Fruit fly (Drosophila melanogaster): Measurements from ENCODE around the gene B9d2.

The B9d2 gene

dm6 chr2L:6081134-6081832 lies 49.2 kb downstream of the B9d2 start (continued):
- TF ChIP-seq ewg (GFP tag; optimal IDR thresholded peaks at IDR 0.05) (peak; percentile 72), ATbp (GFP tag; optimal IDR thresholded peaks at IDR 0.05) (no peak), sens (GFP tag) (peak; percentile 3), CG10959 (GFP tag; IDR thresholded peaks at IDR 0.05) (no peak), Gug (GFP tag; IDR thresholded peaks at IDR 0.05) (no peak), GATAe (GFP tag; conservative IDR thresholded peaks at IDR 0.05) (no peak), CG16815 (GFP tag; optimal IDR thresholded peaks at IDR 0.05) (no peak), chinmo (GFP tag; IDR thresholded peaks at IDR 0.05; ENCODE audit: partially characterized antibody) (0 out of 4 replicates have a peak, but pooled peaks have one; percentile 13), fd96Cb (tag; optimal IDR thresholded peaks at IDR 0.05) (no peak), Mad (GFP tag; optimal IDR thresholded peaks at IDR 0.05) (no peak), z (GFP tag; IDR thresholded peaks at IDR 0.05) (peak; percentile 56; the same call in 1 of the 3 replicates), CG17829 (tag; optimal IDR thresholded peaks at IDR 0.05) (no peak), Stat92E (GFP tag; optimal IDR thresholded peaks at IDR 0.05) (no peak), nerfin-1 (tag; optimal IDR thresholded peaks at IDR 0.05) (peak; percentile 20), Mrtf (GFP tag; IDR thresholded peaks at IDR 0.05) (no peak), MBD-R2 (GFP tag; IDR thresholded peaks at IDR 0.05) (no peak), CG34422 (GFP tag; IDR thresholded peaks at IDR 0.05) (0 out of 3 replicates have a peak, but pooled peaks have one; percentile 25), D19B (GFP tag; optimal IDR thresholded peaks at IDR 0.05) (no peak), Hmr (GFP tag; optimal IDR thresholded peaks at IDR 0.05) (no peak), CG9817 (tag; optimal IDR thresholded peaks at IDR 0.05) (no peak), CG11504 (tag; optimal IDR thresholded peaks at IDR 0.05) (no peak), CG8478 (optimal IDR thresholded peaks at IDR 0.05) (peak; percentile 21), ind (GFP tag; optimal IDR thresholded peaks at IDR 0.05) (no peak), chn (GFP tag; optimal IDR thresholded peaks at IDR 0.05) (no peak), cg (GFP tag; optimal IDR thresholded peaks at IDR 0.05) (peak; percentile 27), gce (GFP tag; IDR thresholded peaks at IDR 0.05) (0 out of 3 replicates have a peak, but pooled peaks have one; percentile 7), CG11247 (GFP tag; IDR thresholded peaks at IDR 0.05) (no peak), CG2199 (GFP tag; IDR thresholded peaks at IDR 0.05) (peak; percentile 70; the same call in 1 of the 3 replicates), otp (GFP tag; IDR thresholded peaks at IDR 0.05) (no peak), Adf1 (GFP tag; IDR thresholded peaks at IDR 0.05) (peak; percentile 53; the same call in 1 of the 2 replicates), Ada2b (GFP tag; IDR thresholded peaks at IDR 0.05) (no peak), ase (GFP tag; IDR thresholded peaks at IDR 0.05) (no peak), org-1 (GFP tag; optimal IDR thresholded peaks at IDR 0.05) (no peak), CG42726 (GFP tag; IDR thresholded peaks at IDR 0.05; ENCODE audit: partially characterized antibody) (peak; percentile 100), CG13296 (GFP tag; optimal IDR thresholded peaks at IDR 0.05) (no peak), cwo (GFP tag; optimal IDR thresholded peaks at IDR 0.05) (no peak), stc (GFP tag; IDR thresholded peaks at IDR 0.05) (peak; percentile 20; the same call in 1 of the 2 replicates), CG4328 (GFP tag; optimal IDR thresholded peaks at IDR 0.05) (no peak), Abd-B (GFP tag; optimal IDR thresholded peaks at IDR 0.05) (no peak), CG11093 (GFP tag; IDR thresholded peaks at IDR 0.05) (no peak), Xrp1 (GFP tag; IDR thresholded peaks at IDR 0.05) (0 out of 2 replicates have a peak, but pooled peaks have one; percentile 20), B-H1 (GFP tag; IDR thresholded peaks at IDR 0.05) (no peak), schlank (tag; optimal IDR thresholded peaks at IDR 0.05) (no peak), CG8388 (GFP tag; optimal IDR thresholded peaks at IDR 0.05) (no peak), peb (GFP tag; IDR thresholded peaks at IDR 0.05) (no peak), da (GFP tag; optimal IDR thresholded peaks at IDR 0.05) (peak; percentile 5), scrt (GFP tag; optimal IDR thresholded peaks at IDR 0.05) (no peak), CG31365 (tag; optimal IDR thresholded peaks at IDR 0.05) (no peak), CG11560 (tag; IDR thresholded peaks at IDR 0.05) (no peak), Dip3 (GFP tag; optimal IDR thresholded peaks at IDR 0.05) (no peak)

Data from whole organism, embryonic.